Worm (Caenorhabditis elegans) whole organism, young adult: ENCODE measurements around the gene Y57G11C.46.

ENCODE experiments used
- C17E4.6 ChIP-seq: fragments of 200-800 bp; sonication (Bioruptor generic); IDR thresholded peaks from 2 replicates; pipeline ENCODE4 v1.3.6; 2022; ENCODE audit warnings: missing genetic modification reagents, missing genetic modification characterization, missing compliant biosample characterization
- F23B12.7 ChIP-seq: sonication (generic microtip); optimal IDR thresholded peaks from 2 replicates; lab custom pipeline; 2017; ENCODE audit warnings: missing genetic modification characterization, mild to moderate bottlenecking, missing compliant biosample characterization, antibody characterized with exemption, moderate library complexity; ENCODE audit not compliant: insufficient read depth
- Y95B8A.8 ChIP-seq: fragments of 200-800 bp; sonication (Bioruptor generic); IDR thresholded peaks from 2 replicates; pipeline ENCODE4 v1.3.6; 2022; ENCODE audit warnings: missing genetic modification reagents, missing genetic modification characterization, missing compliant biosample characterization
- ama-1 ChIP-seq, 3 experiments: fragments of 150-350 bp in 1 of 3; sonication (generic microtip) in 2 of 3; optimal IDR thresholded peaks; 2 replicates each; lab custom pipeline; 2014 to 2018; ENCODE audit warnings: missing biosample characterization in 2 of 3, missing genetic modification characterization in 2 of 3, missing genetic modification reagents in 2 of 3
- attf-5 ChIP-seq: fragments of 200-800 bp; sonication (Bioruptor generic); optimal IDR thresholded peaks from 2 replicates; lab custom pipeline; 2018; ENCODE audit warnings: mild to moderate bottlenecking, missing genetic modification characterization, missing compliant biosample characterization
- cebp-1 ChIP-seq, 2 experiments: fragments of 200-800 bp in 1 of 2; sonication (Bioruptor generic) in 1 of 2; sonication (generic microtip) in 1 of 2; IDR thresholded peaks in 1 of 2; optimal IDR thresholded peaks in 1 of 2; 2 replicates each; pipeline versions ENCODE4 v1.3.6 to Lab custom; 2017 to 2022; ENCODE audit warnings: missing compliant biosample characterization in 2 of 2, missing genetic modification characterization in 2 of 2, mild to moderate bottlenecking in 1 of 2, missing genetic modification reagents in 1 of 2, moderate library complexity in 1 of 2
- lag-1 ChIP-seq: fragments of 200-800 bp; sonication (Bioruptor generic); IDR thresholded peaks from 2 replicates; pipeline ENCODE4 v1.3.6; 2022; ENCODE audit warnings: missing genetic modification reagents, missing genetic modification characterization, missing compliant biosample characterization
- lin-40 ChIP-seq: sonication (generic microtip); optimal IDR thresholded peaks from 2 replicates; lab custom pipeline; 2016; ENCODE audit warnings: missing genetic modification characterization, mild to moderate bottlenecking, missing compliant biosample characterization, missing genotype, missing genetic modification reagents
- madf-8 ChIP-seq: fragments of 200-800 bp; sonication (Bioruptor generic); conservative IDR thresholded peaks from 2 replicates; pipeline ENCODE4 v1.3.6; 2022; ENCODE audit warnings: missing genetic modification reagents, missing genetic modification characterization, missing compliant biosample characterization
- snpc-1.3 ChIP-seq: sonication (generic microtip); optimal IDR thresholded peaks from 2 replicates; lab custom pipeline; 2017; ENCODE audit warnings: missing genetic modification characterization, mild to moderate bottlenecking, missing compliant biosample characterization, antibody characterized with exemption, moderate library complexity, missing genotype, missing genetic modification reagents; ENCODE audit not compliant: insufficient read depth
- unc-130 ChIP-seq: sonication (generic microtip); optimal IDR thresholded peaks from 2 replicates; lab custom pipeline; 2016; ENCODE audit warnings: missing genetic modification reagents, missing genetic modification characterization, missing compliant biosample characterization
- zim-3 ChIP-seq: sonication (generic microtip); optimal IDR thresholded peaks from 2 replicates; lab custom pipeline; 2017; ENCODE audit warnings: mild to moderate bottlenecking, missing genetic modification characterization, moderate library complexity, missing compliant biosample characterization
- ztf-3 ChIP-seq: fragments of 200-800 bp; sonication (Bioruptor generic); optimal IDR thresholded peaks from 2 replicates; lab custom pipeline; 2018; ENCODE audit warnings: mild to moderate bottlenecking, missing genetic modification characterization, missing compliant biosample characterization

- TF ChIP-seq unc-130 (GFP tag; lab: Kevin White, UChicago) (no peak), ama-1 (optimal IDR thresholded peaks at IDR 0.05; lab: Kevin White, UChicago) (no peak), ama-1 (GFP tag; optimal IDR thresholded peaks at IDR 0.05; lab: Kevin White, UChicago) (no peak), lin-40 (tag; lab: Kevin White, UChicago) (no peak), zim-3 (tag; lab: Kevin White, UChicago) (no peak), snpc-1.3 (tag; lab: Kevin White, UChicago) (no peak), lag-1 (GFP tag; lab: Robert Waterston, UW) (no peak), C17E4.6 (GFP tag; lab: Robert Waterston, UW) (no peak), ztf-3 (GFP tag; lab: Kevin White, UChicago) (no peak), attf-5 (GFP tag; lab: Kevin White, UChicago) (no peak), F23B12.7 (tag; lab: Kevin White, UChicago) (no peak), Y95B8A.8 (no peak), cebp-1 (GFP tag; IDR thresholded peaks at IDR 0.05; lab: Robert Waterston, UW) (no peak), cebp-1 (tag; optimal IDR thresholded peaks at IDR 0.05; lab: Kevin White, UChicago) (no peak), madf-8 (GFP tag; lab: Robert Waterston, UW) (no peak)
These were observed 12.0 kb upstream of the Y57G11C.46 start for ce11 chrIV:14828218-14828617.
